Fruit fly (Drosophila melanogaster) whole organism, adult: ENCODE data around the gene Top2.

Experiments
- CG11617 ChIP-seq: fragments of 200-800 bp; sonication (Bioruptor generic); optimal IDR thresholded peaks from 2 replicates; lab custom pipeline; 2017; ENCODE audit warnings: mild to moderate bottlenecking, missing biosample characterization, missing genetic modification reagents, missing genetic modification characterization
- CG12768 ChIP-seq: fragments of 200-800 bp; sonication (Bioruptor generic); optimal IDR thresholded peaks from 2 replicates; lab custom pipeline; 2017; ENCODE audit warnings: missing biosample characterization, missing genetic modification characterization, mild to moderate bottlenecking, moderate library complexity, missing genetic modification reagents
- CG14711 ChIP-seq: fragments of 200-800 bp; sonication (Bioruptor generic); optimal IDR thresholded peaks from 2 replicates; lab custom pipeline; 2018; ENCODE audit warnings: missing biosample characterization, mild to moderate bottlenecking, missing genetic modification characterization, moderate library complexity
- CG1620 ChIP-seq: fragments of 200-800 bp; sonication (Bioruptor generic); optimal IDR thresholded peaks from 2 replicates; lab custom pipeline; 2016; ENCODE audit warnings: missing biosample characterization, missing genetic modification characterization
- CG33017 ChIP-seq: fragments of 200-800 bp; sonication (Bioruptor generic); optimal IDR thresholded peaks from 2 replicates; lab custom pipeline; 2018; ENCODE audit warnings: missing biosample characterization, mild to moderate bottlenecking, missing genetic modification characterization, moderate library complexity
- CG5204 ChIP-seq: fragments of 200-800 bp; sonication (Bioruptor generic); optimal IDR thresholded peaks from 2 replicates; lab custom pipeline; 2016; ENCODE audit warnings: missing biosample characterization, missing genetic modification characterization
- CG7045 ChIP-seq: fragments of 200-800 bp; sonication (Bioruptor generic); optimal IDR thresholded peaks from 2 replicates; lab custom pipeline; 2017; ENCODE audit warnings: missing biosample characterization, mild to moderate bottlenecking, missing genetic modification characterization
- CG7101 ChIP-seq: fragments of 200-800 bp; sonication (Bioruptor generic); optimal IDR thresholded peaks from 2 replicates; lab custom pipeline; 2018; ENCODE audit warnings: missing biosample characterization, mild to moderate bottlenecking, missing genetic modification characterization, moderate library complexity
- Clk ChIP-seq: fragments of 200-800 bp; sonication (Bioruptor generic); optimal IDR thresholded peaks from 2 replicates; lab custom pipeline; 2017; ENCODE audit warnings: missing biosample characterization, missing genetic modification characterization
- Crg-1 ChIP-seq: fragments of 200-800 bp; sonication (Bioruptor generic); optimal IDR thresholded peaks from 2 replicates; lab custom pipeline; 2016; ENCODE audit warnings: missing biosample characterization, missing genetic modification characterization
- Hr96 ChIP-seq: fragments of 200-800 bp; sonication (Bioruptor generic); optimal IDR thresholded peaks from 2 replicates; lab custom pipeline; 2016; ENCODE audit warnings: missing biosample characterization, missing genetic modification characterization
- Mnt ChIP-seq: fragments of 200-800 bp; sonication (Bioruptor generic); optimal IDR thresholded peaks from 2 replicates; lab custom pipeline; 2016; ENCODE audit warnings: missing biosample characterization, mild to moderate bottlenecking, missing genetic modification characterization
- bab1 ChIP-seq: fragments of 200-800 bp; sonication (Bioruptor generic); optimal IDR thresholded peaks from 3 replicates; lab custom pipeline; 2019; ENCODE audit warnings: missing biosample characterization, mild to moderate bottlenecking, missing genetic modification characterization, moderate library complexity
- cic ChIP-seq: fragments of 200-800 bp; sonication (Bioruptor generic); optimal IDR thresholded peaks from 2 replicates; lab custom pipeline; 2017; ENCODE audit warnings: missing biosample characterization, mild to moderate bottlenecking, missing genetic modification characterization, moderate library complexity
- cnc ChIP-seq, 2 experiments: fragments of >200 bp; optimal IDR thresholded peaks; 2 replicates each; lab custom pipeline; 2017
- kay ChIP-seq: fragments of 200-800 bp; sonication (Bioruptor generic); peaks from one replicate; lab custom pipeline; 2016; ENCODE audit warnings: missing biosample characterization, missing genetic modification characterization, borderline replicate concordance
- ovo ChIP-seq: fragments of 200-800 bp; sonication (Bioruptor generic); optimal IDR thresholded peaks from 2 replicates; lab custom pipeline; 2016; ENCODE audit warnings: missing biosample characterization, missing genetic modification characterization
- pad ChIP-seq: fragments of 200-800 bp; sonication (Bioruptor generic); optimal IDR thresholded peaks from 3 replicates; lab custom pipeline; 2017; ENCODE audit warnings: missing biosample characterization, missing genetic modification characterization, mild to moderate bottlenecking, moderate library complexity, missing genetic modification reagents
- tj ChIP-seq: fragments of 200-800 bp; sonication (Bioruptor generic); optimal IDR thresholded peaks from 3 replicates; lab custom pipeline; 2017; ENCODE audit warnings: missing biosample characterization, mild to moderate bottlenecking, missing genetic modification characterization, moderate library complexity
- toe ChIP-seq: fragments of 200-800 bp; sonication (Bioruptor generic); optimal IDR thresholded peaks from 2 replicates; lab custom pipeline; 2016; ENCODE audit warnings: missing biosample characterization, missing genetic modification characterization

Gene Top2

dm6 chr2L:19418017-19418416 is 35.3 kb downstream of the Top2 start, which contains the start of gene lectin-37Da:
Gene lectin-37Da, plus strand, starts transcription at chr2L:19418317.
- no peak for TF ChIP-seq bab1 (GFP tag; lab: Kevin White, UChicago)
- TF ChIP-seq CG14711 (tag; lab: Kevin White, UChicago) = no peak
- TF ChIP-seq CG33017 (tag; lab: Kevin White, UChicago) = no peak
- no peak for TF ChIP-seq CG5204 (GFP tag; lab: Kevin White, UChicago)
- TF ChIP-seq CG1620 = no peak
- no peak for TF ChIP-seq CG11617 (GFP tag; lab: Kevin White, UChicago)
- no peak for TF ChIP-seq cnc (optimal IDR thresholded peaks at IDR 0.05; lab: Kevin White, UChicago)
- no peak for TF ChIP-seq CG7045 (GFP tag; lab: Kevin White, UChicago)
- no peak for TF ChIP-seq tj (GFP tag; lab: Kevin White, UChicago)
- TF ChIP-seq ovo (GFP tag; lab: Kevin White, UChicago) = no peak
- no peak for TF ChIP-seq Mnt
- no peak for TF ChIP-seq CG12768 (GFP tag; lab: Kevin White, UChicago)
- TF ChIP-seq Crg-1 (GFP tag; lab: Kevin White, UChicago) = no peak
- no peak for TF ChIP-seq cic (GFP tag; lab: Kevin White, UChicago)
- TF ChIP-seq pad (GFP tag; lab: Kevin White, UChicago) = no peak
- TF ChIP-seq CG7101 (tag; lab: Kevin White, UChicago) = no peak
- no peak for TF ChIP-seq kay (GFP tag; lab: Kevin White, UChicago)
- no peak for TF ChIP-seq Clk (GFP tag; lab: Kevin White, UChicago)

- TF ChIP-seq CG14711 (tag; lab: Kevin White, UChicago) (peak; percentile 81), CG5204 (GFP tag; lab: Kevin White, UChicago) (peak; percentile 86), ovo (GFP tag; lab: Kevin White, UChicago) (no peak), CG33017 (tag; lab: Kevin White, UChicago) (peak; percentile 87), CG1620 (peak; percentile 59), Crg-1 (GFP tag; lab: Kevin White, UChicago) (peak; percentile 65), cic (GFP tag; lab: Kevin White, UChicago) (peak; percentile 65), CG7045 (GFP tag; lab: Kevin White, UChicago) (peak; percentile 84), Hr96 (peak; percentile 79), Clk (GFP tag; lab: Kevin White, UChicago) (peak; percentile 81), CG12768 (GFP tag; lab: Kevin White, UChicago) (peak; percentile 78), bab1 (GFP tag; lab: Kevin White, UChicago) (no peak), CG7101 (tag; lab: Kevin White, UChicago) (peak; percentile 68), CG11617 (GFP tag; lab: Kevin White, UChicago) (peak; percentile 61), cnc (optimal IDR thresholded peaks at IDR 0.05; lab: Kevin White, UChicago) (no peak), tj (GFP tag; lab: Kevin White, UChicago) (peak; percentile 80), kay (GFP tag; lab: Kevin White, UChicago) (peak; percentile 62), Mnt (peak; percentile 36), toe (GFP tag; lab: Kevin White, UChicago) (peak; percentile 87), pad (GFP tag; lab: Kevin White, UChicago) (peak; percentile 54)
These were observed 36.4 kb downstream of the Top2 start, which contains the start of gene Lectin-galC1 for dm6 chr2L:19416602-19417497. Gene Lectin-galC1, plus strand, starts transcription at chr2L:19417447.

dm6 chr2L:19415859-19416258 is 37.4 kb downstream of the Top2 start:
- no peak for TF ChIP-seq Mnt
- no peak for TF ChIP-seq CG1620
- peak; percentile 54 for TF ChIP-seq CG33017 (tag; lab: Kevin White, UChicago)
- TF ChIP-seq CG12768 (GFP tag; lab: Kevin White, UChicago) = peak; percentile 51
- TF ChIP-seq Hr96 = no peak
- TF ChIP-seq CG5204 (GFP tag; lab: Kevin White, UChicago) = peak; percentile 51
- TF ChIP-seq cnc (optimal IDR thresholded peaks at IDR 0.05; lab: Kevin White, UChicago) = no peak
- TF ChIP-seq Crg-1 (GFP tag; lab: Kevin White, UChicago) = no peak
- no peak for TF ChIP-seq ovo (GFP tag; lab: Kevin White, UChicago)
- peak; percentile 34 for TF ChIP-seq CG14711 (tag; lab: Kevin White, UChicago)
- TF ChIP-seq cic (GFP tag; lab: Kevin White, UChicago) = no peak
- peak; percentile 53 for TF ChIP-seq CG7045 (GFP tag; lab: Kevin White, UChicago)
- TF ChIP-seq toe (GFP tag; lab: Kevin White, UChicago) = peak; percentile 17
- TF ChIP-seq pad (GFP tag; lab: Kevin White, UChicago) = no peak
- TF ChIP-seq CG7101 (tag; lab: Kevin White, UChicago) = peak; percentile 39
- TF ChIP-seq bab1 (GFP tag; lab: Kevin White, UChicago) = no peak

- TF ChIP-seq Mnt (no peak), tj (GFP tag; lab: Kevin White, UChicago) (no peak), Hr96 (no peak), CG14711 (tag; lab: Kevin White, UChicago) (no peak), cnc (optimal IDR thresholded peaks at IDR 0.05; lab: Kevin White, UChicago) (no peak), kay (GFP tag; lab: Kevin White, UChicago) (peak; percentile 62)
These were observed 38.2 kb downstream of the Top2 start for dm6 chr2L:19415133-19415532.

dm6 chr2L:19414233-19414749 is 39.0 kb downstream of the Top2 start:
- TF ChIP-seq ovo (GFP tag; lab: Kevin White, UChicago) (no peak), CG11617 (GFP tag; lab: Kevin White, UChicago) (peak; percentile 26), cic (GFP tag; lab: Kevin White, UChicago) (peak; percentile 38)
